Worm (Caenorhabditis elegans) whole organism, L4 larva: ENCODE results near the gene wdr-5.3.

Experiments used
- T20F7.1 ChIP-seq: fragments of 200-800 bp; sonication (Bioruptor generic); optimal IDR thresholded peaks from 2 replicates; lab custom pipeline; 2018; ENCODE audit warnings: mild to moderate bottlenecking, missing genetic modification characterization, missing compliant biosample characterization
- Y48G9A.11 ChIP-seq: fragments of 200-800 bp; sonication (Bioruptor generic); IDR thresholded peaks from 2 replicates; pipeline ENCODE4 v1.3.6; 2022; ENCODE audit warnings: missing genetic modification reagents, missing genetic modification characterization, missing compliant biosample characterization
- ceh-20 ChIP-seq: fragments of 200-800 bp; sonication (Bioruptor generic); IDR thresholded peaks from 2 replicates; pipeline ENCODE4 v1.3.6; 2022; ENCODE audit warnings: missing genetic modification reagents, missing genetic modification characterization, missing compliant biosample characterization
- ceh-32 ChIP-seq: sonication (generic microtip); optimal IDR thresholded peaks from 2 replicates; lab custom pipeline; 2016; ENCODE audit warnings: mild to moderate bottlenecking, missing genetic modification characterization, missing compliant biosample characterization; ENCODE audit not compliant: poor library complexity
- ceh-62 ChIP-seq: sonication (generic microtip); optimal IDR thresholded peaks from 2 replicates; lab custom pipeline; 2017; ENCODE audit warnings: missing biosample characterization, missing genetic modification characterization
- ces-1 ChIP-seq: fragments of 150-350 bp; sonication (generic microtip); optimal IDR thresholded peaks from 4 replicates; lab custom pipeline; 2014; ENCODE audit warnings: missing biosample characterization, missing genetic modification reagents, missing genetic modification characterization
- ctbp-1 ChIP-seq: fragments of 200-800 bp; sonication (Bioruptor generic); IDR thresholded peaks from 2 replicates; pipeline ENCODE4 v1.3.6; 2022; ENCODE audit warnings: missing genetic modification reagents, missing genetic modification characterization, missing compliant biosample characterization
- daf-16 ChIP-seq, 3 experiments: sonication (generic microtip); optimal IDR thresholded peaks; 2 replicates each; lab custom pipeline; 2016 to 2017; ENCODE audit warnings: missing genetic modification characterization in 3 of 3, missing genetic modification reagents in 3 of 3, mild to moderate bottlenecking in 2 of 3, missing compliant biosample characterization in 2 of 3, missing biosample characterization in 1 of 3, moderate library complexity in 1 of 3
- dmd-6 ChIP-seq: fragments of 200-800 bp; sonication (Bioruptor generic); IDR thresholded peaks from 2 replicates; pipeline ENCODE4 v1.3.6; 2022; ENCODE audit warnings: missing genetic modification reagents, missing genetic modification characterization, missing compliant biosample characterization
- dve-1 ChIP-seq: sonication (generic microtip); optimal IDR thresholded peaks from 2 replicates; lab custom pipeline; 2017; ENCODE audit warnings: antibody characterized with exemption, mild to moderate bottlenecking, missing genetic modification characterization, missing compliant biosample characterization; ENCODE audit not compliant: insufficient read depth
- egl-43 ChIP-seq: fragments of 200-800 bp; sonication (Bioruptor generic); IDR thresholded peaks from 2 replicates; pipeline ENCODE4 v1.3.6; 2022; ENCODE audit warnings: missing genetic modification reagents, missing genetic modification characterization, missing compliant biosample characterization
- fkh-10 ChIP-seq: fragments of 150-350 bp; optimal IDR thresholded peaks from 2 replicates; lab custom pipeline; 2014; ENCODE audit warnings: missing biosample characterization, missing genetic modification reagents, missing genetic modification characterization
- gei-8 ChIP-seq: fragments of 200-800 bp; sonication (Bioruptor generic); optimal IDR thresholded peaks from 2 replicates; lab custom pipeline; 2018; ENCODE audit warnings: mild to moderate bottlenecking, missing genetic modification characterization, missing compliant biosample characterization
- hif-1 ChIP-seq, 2 experiments: sonication (generic microtip); optimal IDR thresholded peaks; 2 replicates each; lab custom pipeline; 2016 to 2017; ENCODE audit warnings: missing compliant biosample characterization in 2 of 2, missing genetic modification characterization in 2 of 2, missing genetic modification reagents in 2 of 2, missing genotype in 2 of 2, mild to moderate bottlenecking in 1 of 2
- hlh-11 ChIP-seq: fragments of 200-800 bp; sonication (Bioruptor generic); optimal IDR thresholded peaks from 2 replicates; lab custom pipeline; 2018; ENCODE audit warnings: mild to moderate bottlenecking, missing genetic modification characterization, missing compliant biosample characterization
- hlh-30 ChIP-seq: sonication (generic microtip); optimal IDR thresholded peaks from 2 replicates; lab custom pipeline; 2017; ENCODE audit warnings: antibody characterized with exemption, mild to moderate bottlenecking, missing genetic modification characterization, missing compliant biosample characterization; ENCODE audit not compliant: insufficient read depth
- lin-1 ChIP-seq: fragments of 200-800 bp; sonication (Bioruptor generic); IDR thresholded peaks from 2 replicates; pipeline ENCODE4 v1.3.6; 2022; ENCODE audit warnings: missing genetic modification reagents, missing genetic modification characterization, missing compliant biosample characterization
- lin-38 ChIP-seq: fragments of 200-800 bp; sonication (Bioruptor generic); IDR thresholded peaks from 2 replicates; pipeline ENCODE4 v1.3.6; 2022; ENCODE audit warnings: missing genetic modification reagents, missing genetic modification characterization, missing compliant biosample characterization
- lsy-2 ChIP-seq, 2 experiments: fragments of 150-350 bp in 1 of 2; sonication (generic microtip) in 1 of 2; optimal IDR thresholded peaks; 2 replicates each; lab custom pipeline; 2014 to 2017; ENCODE audit warnings: missing biosample characterization in 2 of 2, missing genetic modification characterization in 2 of 2
- mdl-1 ChIP-seq, 2 experiments: fragments of 150-350 bp in 1 of 2; sonication (generic microtip) in 1 of 2; optimal IDR thresholded peaks; 2 replicates each; lab custom pipeline; 2014 to 2017; ENCODE audit warnings: missing biosample characterization in 2 of 2, missing genetic modification characterization in 2 of 2
- mep-1 ChIP-seq: fragments of 150-350 bp; sonication (generic microtip); optimal IDR thresholded peaks from 3 replicates; lab custom pipeline; 2014; ENCODE audit warnings: missing biosample characterization, missing genetic modification characterization
- mes-2 ChIP-seq: sonication (generic microtip); optimal IDR thresholded peaks from 2 replicates; lab custom pipeline; 2016; ENCODE audit warnings: missing genotype, mild to moderate bottlenecking, missing genetic modification characterization, missing compliant biosample characterization; ENCODE audit not compliant: poor library complexity, severe bottlenecking
- mxl-3 ChIP-seq: fragments of 200-800 bp; sonication (Bioruptor generic); optimal IDR thresholded peaks from 2 replicates; lab custom pipeline; 2018; ENCODE audit warnings: mild to moderate bottlenecking, missing genetic modification characterization, missing compliant biosample characterization
- nhr-10 ChIP-seq: fragments of 150-350 bp; optimal IDR thresholded peaks from 2 replicates; lab custom pipeline; 2014; ENCODE audit warnings: missing biosample characterization, missing genetic modification characterization
- nhr-102 ChIP-seq: sonication (generic microtip); optimal IDR thresholded peaks from 2 replicates; lab custom pipeline; 2016; ENCODE audit warnings: mild to moderate bottlenecking, missing genetic modification characterization, moderate library complexity, missing compliant biosample characterization
- nhr-28 ChIP-seq: fragments of 150-350 bp; optimal IDR thresholded peaks from 2 replicates; lab custom pipeline; 2014; ENCODE audit warnings: missing biosample characterization, missing genetic modification characterization
- nhr-42 ChIP-seq: fragments of 200-800 bp; sonication (Bioruptor generic); IDR thresholded peaks from 2 replicates; pipeline ENCODE4 v1.3.6; 2022; ENCODE audit warnings: missing genetic modification characterization, missing compliant biosample characterization
- nhr-48 ChIP-seq: sonication (generic microtip); optimal IDR thresholded peaks from 2 replicates; lab custom pipeline; 2016; ENCODE audit warnings: mild to moderate bottlenecking, missing genetic modification characterization, missing compliant biosample characterization
- nhr-6 ChIP-seq: fragments of 150-350 bp; optimal IDR thresholded peaks from 2 replicates; lab custom pipeline; 2014; ENCODE audit warnings: missing biosample characterization, missing genetic modification characterization
- nhr-77 ChIP-seq: fragments of 150-350 bp; optimal IDR thresholded peaks from 2 replicates; lab custom pipeline; 2014; ENCODE audit warnings: missing biosample characterization, missing genetic modification characterization
- pha-4 ChIP-seq, 2 experiments: fragments of 150-350 bp in 1 of 2; fragments of 200-800 bp in 1 of 2; sonication (Bioruptor generic) in 1 of 2; IDR thresholded peaks in 1 of 2; optimal IDR thresholded peaks in 1 of 2; 2 replicates each; pipeline versions ENCODE4 v1.3.6 to Lab custom; 2014 to 2022; ENCODE audit warnings: missing genetic modification characterization in 2 of 2, missing genetic modification reagents in 2 of 2, missing biosample characterization in 1 of 2, missing compliant biosample characterization in 1 of 2
- php-3 ChIP-seq: fragments of 200-800 bp; sonication (Bioruptor generic); IDR thresholded peaks from 2 replicates; pipeline ENCODE4 v1.3.6; 2022; ENCODE audit warnings: missing genetic modification reagents, missing genetic modification characterization, missing compliant biosample characterization
- pqm-1 ChIP-seq: sonication (generic microtip); optimal IDR thresholded peaks from 2 replicates; lab custom pipeline; 2017; ENCODE audit warnings: missing biosample characterization, missing genetic modification characterization
- rbr-2 ChIP-seq: sonication (generic microtip); optimal IDR thresholded peaks from 2 replicates; lab custom pipeline; 2016; ENCODE audit warnings: missing genotype, missing genetic modification characterization, missing compliant biosample characterization
- sdz-12 ChIP-seq: fragments of 200-800 bp; sonication (Bioruptor generic); optimal IDR thresholded peaks from 2 replicates; lab custom pipeline; 2018; ENCODE audit warnings: mild to moderate bottlenecking, missing genetic modification characterization, missing compliant biosample characterization
- snpc-1.2 ChIP-seq: fragments of 200-800 bp; sonication (Bioruptor generic); IDR thresholded peaks from 2 replicates; pipeline ENCODE4 v1.3.6; 2022; ENCODE audit warnings: missing genetic modification reagents, missing genetic modification characterization, missing compliant biosample characterization
- tra-1 ChIP-seq: fragments of 200-800 bp; sonication (Bioruptor generic); IDR thresholded peaks from 2 replicates; pipeline ENCODE4 v1.3.6; 2022; ENCODE audit warnings: missing genetic modification reagents, missing genetic modification characterization, missing compliant biosample characterization
- unc-62 ChIP-seq, 3 experiments: fragments of 150-350 bp in 1 of 3; sonication (generic microtip); optimal IDR thresholded peaks in 2 of 3; peaks in 1 of 3; 1 replicate in 1 of 3; 2 replicates in 2 of 3; lab custom pipeline; 2014 to 2017; ENCODE audit warnings: missing biosample characterization in 3 of 3, missing genetic modification characterization in 3 of 3, missing genetic modification reagents in 3 of 3, missing genotype in 1 of 3
- zag-1 ChIP-seq: fragments of 150-350 bp; optimal IDR thresholded peaks from 2 replicates; lab custom pipeline; 2014; ENCODE audit warnings: missing biosample characterization, missing genetic modification characterization
- ztf-11 ChIP-seq: fragments of 150-350 bp; optimal IDR thresholded peaks from 2 replicates; lab custom pipeline; 2014; ENCODE audit warnings: missing biosample characterization, missing genetic modification characterization

The wdr-5.3 gene

ce11 chrV:10736756-10737155 is at the start of gene wdr-5.3, which contains the start of gene mre-11 (continued):
- no peak for TF ChIP-seq hlh-30

ce11 chrV:10687601-10688000 is 49.3 kb upstream of the wdr-5.3 start, which contains the start of gene F29F11.20:
F29F11.20 (plus strand) TSS chrV:10687901.
- TF ChIP-seq mxl-3 (GFP tag; lab: Kevin White, UChicago) (no peak), lin-38 (GFP tag; lab: Robert Waterston, UW) (no peak), mdl-1 (tag; optimal IDR thresholded peaks at IDR 0.05; lab: Kevin White, UChicago) (no peak), ceh-62 (tag; lab: Kevin White, UChicago) (no peak), daf-16 (GFP tag; optimal IDR thresholded peaks at IDR 0.05; lab: Kevin White, UChicago) (no peak), daf-16 (tag; optimal IDR thresholded peaks at IDR 0.05; lab: Kevin White, UChicago) (no peak), ceh-32 (no peak), nhr-10 (tag; lab: Kevin White, UChicago) (no peak), T20F7.1 (GFP tag; lab: Kevin White, UChicago) (no peak), ceh-20 (GFP tag; lab: Robert Waterston, UW) (no peak), nhr-6 (tag; lab: Kevin White, UChicago) (no peak), ztf-11 (tag; lab: Kevin White, UChicago) (no peak), egl-43 (GFP tag; lab: Robert Waterston, UW) (no peak), fkh-10 (no peak), rbr-2 (tag; lab: Kevin White, UChicago) (no peak)

- TF ChIP-seq unc-62 (GFP tag; optimal IDR thresholded peaks at IDR 0.05 in 1 of 2; lab: Kevin White, UChicago) (peak in 1 of 2 experiments; percentile 7), unc-62 (tag; optimal IDR thresholded peaks at IDR 0.05; lab: Kevin White, UChicago) (no peak), mes-2 (tag; lab: Kevin White, UChicago) (no peak)
These were observed 45.6 kb upstream of the wdr-5.3 start for ce11 chrV:10691313-10691712.

ce11 chrV:10693749-10694148 is 43.2 kb upstream of the wdr-5.3 start:
- TF ChIP-seq pqm-1 (tag; lab: Kevin White, UChicago) (peak; percentile 98), gei-8 (no peak), T20F7.1 (GFP tag; lab: Kevin White, UChicago) (peak; percentile 4), ctbp-1 (GFP tag; lab: Robert Waterston, UW) (no peak), ztf-11 (tag; lab: Kevin White, UChicago) (no peak), daf-16 (GFP tag; optimal IDR thresholded peaks at IDR 0.05; lab: Kevin White, UChicago) (peak in 1 of 2 experiments; percentile 35), daf-16 (tag; optimal IDR thresholded peaks at IDR 0.05; lab: Kevin White, UChicago) (peak; percentile 96), nhr-48 (tag; lab: Kevin White, UChicago) (peak; percentile 74), nhr-102 (tag; lab: Kevin White, UChicago) (peak; percentile 76), hlh-30 (peak; percentile 10), hlh-11 (peak; percentile 92), pha-4 (GFP tag; IDR thresholded peaks at IDR 0.05; lab: Robert Waterston, UW) (0 out of 2 replicates have a peak, but pooled peaks have one; percentile 34), pha-4 (tag; optimal IDR thresholded peaks at IDR 0.05; lab: Kevin White, UChicago) (no peak), lin-1 (GFP tag; lab: Robert Waterston, UW) (peak; percentile 92), Y48G9A.11 (no peak), zag-1 (no peak), mdl-1 (tag; optimal IDR thresholded peaks at IDR 0.05; lab: Kevin White, UChicago) (peak in 1 of 2 experiments; percentile 72), sdz-12 (GFP tag; lab: Kevin White, UChicago) (no peak), snpc-1.2 (no peak), tra-1 (GFP tag; lab: Robert Waterston, UW) (peak; percentile 80), hif-1 (tag; optimal IDR thresholded peaks at IDR 0.05; lab: Kevin White, UChicago) (peak in 1 of 2 experiments; percentile 0), nhr-28 (tag; lab: Kevin White, UChicago) (peak; percentile 87), fkh-10 (no peak), nhr-42 (no peak), nhr-77 (tag; lab: Kevin White, UChicago) (peak; percentile 82), ceh-20 (GFP tag; lab: Robert Waterston, UW) (0 out of 2 replicates have a peak, but pooled peaks have one; percentile 29), dve-1 (tag; lab: Kevin White, UChicago) (peak; percentile 93), mes-2 (tag; lab: Kevin White, UChicago) (no peak), lsy-2 (tag; optimal IDR thresholded peaks at IDR 0.05; lab: Kevin White, UChicago) (peak in 1 of 2 experiments; percentile 21), php-3 (GFP tag; lab: Robert Waterston, UW) (peak; percentile 93), dmd-6 (GFP tag; lab: Robert Waterston, UW) (peak; percentile 99), mep-1 (peak; percentile 4), ces-1 (GFP tag; lab: Kevin White, UChicago) (no peak)
